Fruit fly (Drosophila melanogaster): ENCODE data around the gene CG42331.

The CG42331 gene

dm6 chr3R:24809576-24810279 lies 37.7 kb downstream of the CG42331 start (continued):
- TF ChIP-seq Sox102F (GFP tag; optimal IDR thresholded peaks at IDR 0.05) (no peak), zen2 (GFP tag; IDR thresholded peaks at IDR 0.05; ENCODE audit: partially characterized antibody) (no peak), Optix (GFP tag; IDR thresholded peaks at IDR 0.05) (no peak), CG18262 (tag; optimal IDR thresholded peaks at IDR 0.05) (no peak), slou (GFP tag; optimal IDR thresholded peaks at IDR 0.05) (no peak), tna (GFP tag; IDR thresholded peaks at IDR 0.05; ENCODE audit: partially characterized antibody) (no peak), CG3065 (GFP tag; optimal IDR thresholded peaks at IDR 0.05) (no peak), Dp (GFP tag; optimal IDR thresholded peaks at IDR 0.05) (no peak), zfh1 (GFP tag; IDR thresholded peaks at IDR 0.05) (no peak), Eip74EF (GFP tag; optimal IDR thresholded peaks at IDR 0.05) (peak in 1 of 2 experiments; percentile 28), Spps (tag; optimal IDR thresholded peaks at IDR 0.05) (peak; percentile 41), fd96Cb (tag; optimal IDR thresholded peaks at IDR 0.05) (no peak), CG9437 (GFP tag; optimal IDR thresholded peaks at IDR 0.05) (no peak), wor (GFP tag; IDR thresholded peaks at IDR 0.05) (no peak), CG6654 (GFP tag; optimal IDR thresholded peaks at IDR 0.05) (no peak), Atf-2 (GFP tag; optimal IDR thresholded peaks at IDR 0.05) (no peak), CG10431 (GFP tag; optimal IDR thresholded peaks at IDR 0.05) (peak; percentile 44), CG15011 (GFP tag; optimal IDR thresholded peaks at IDR 0.05) (peak; percentile 59), prd (optimal IDR thresholded peaks at IDR 0.05) (no peak), prd (GFP tag; IDR thresholded peaks at IDR 0.05) (no peak), CG15479 (GFP tag; optimal IDR thresholded peaks at IDR 0.05) (no peak), CG6765 (GFP tag; optimal IDR thresholded peaks at IDR 0.05) (peak; percentile 69), cas (GFP tag; IDR thresholded peaks at IDR 0.05) (no peak), Drgx (GFP tag; IDR thresholded peaks at IDR 0.05) (no peak), CG10959 (GFP tag; IDR thresholded peaks at IDR 0.05) (no peak), CG6683 (GFP tag; optimal IDR thresholded peaks at IDR 0.05) (peak; percentile 43), Nf-YA (GFP tag; IDR thresholded peaks at IDR 0.05) (no peak), Abd-B (GFP tag; optimal IDR thresholded peaks at IDR 0.05) (no peak), CTCF (GFP tag; optimal IDR thresholded peaks at IDR 0.05) (no peak), klu (GFP tag; IDR thresholded peaks at IDR 0.05) (no peak), YL-1 (GFP tag; optimal IDR thresholded peaks at IDR 0.05) (no peak), Opbp (GFP tag; IDR thresholded peaks at IDR 0.05; ENCODE audit: partially characterized antibody) (no peak), sd (tag; optimal IDR thresholded peaks at IDR 0.05) (peak; percentile 17), CG6175 (GFP tag; IDR thresholded peaks at IDR 0.05) (no peak), CG3407 (GFP tag; optimal IDR thresholded peaks at IDR 0.05) (peak; percentile 60), CG15601 (tag; optimal IDR thresholded peaks at IDR 0.05) (no peak), nerfin-1 (tag; optimal IDR thresholded peaks at IDR 0.05) (peak; percentile 52), lilli (GFP tag; optimal IDR thresholded peaks at IDR 0.05) (no peak), fru (optimal IDR thresholded peaks at IDR 0.05) (no peak), wek (GFP tag; optimal IDR thresholded peaks at IDR 0.05) (peak; percentile 75), Rfx (GFP tag; IDR thresholded peaks at IDR 0.05) (no peak), zf30C (GFP tag; optimal IDR thresholded peaks at IDR 0.05) (no peak), CG8478 (optimal IDR thresholded peaks at IDR 0.05) (no peak), CG2889 (GFP tag; IDR thresholded peaks at IDR 0.05) (no peak), NC2α (GFP tag; optimal IDR thresholded peaks at IDR 0.05) (no peak), CG34422 (GFP tag; IDR thresholded peaks at IDR 0.05) (no peak), sens-2 (GFP tag; IDR thresholded peaks at IDR 0.05) (no peak), sima (GFP tag; optimal IDR thresholded peaks at IDR 0.05) (no peak), tll (GFP tag; optimal IDR thresholded peaks at IDR 0.05) (no peak), GATAe (GFP tag; conservative IDR thresholded peaks at IDR 0.05) (no peak), pzg (GFP tag; optimal IDR thresholded peaks at IDR 0.05) (no peak)
